Fruit fly (Drosophila melanogaster) whole organism, wandering third instar larva: ENCODE results near the gene mtSSB.

Experiments used
- Abd-B ChIP-seq: fragments of >200 bp; optimal IDR thresholded peaks from 2 replicates; lab custom pipeline; 2017; ENCODE audit warnings: missing biosample characterization, missing genetic modification characterization
- CrebA ChIP-seq: fragments of 200-800 bp; sonication (Bioruptor generic); optimal IDR thresholded peaks from 2 replicates; lab custom pipeline; 2016; ENCODE audit warnings: missing biosample characterization, mild to moderate bottlenecking, missing genetic modification characterization, borderline replicate concordance
- Hr78 ChIP-seq: fragments of >200 bp; optimal IDR thresholded peaks from 2 replicates; lab custom pipeline; 2017; ENCODE audit warnings: missing biosample characterization, missing genetic modification characterization
- Mio ChIP-seq: sonication (Bioruptor generic); optimal IDR thresholded peaks from 2 replicates; lab custom pipeline; 2016; ENCODE audit warnings: missing biosample characterization, missing genetic modification characterization
- Myc ChIP-seq: fragments of >200 bp; optimal IDR thresholded peaks from 2 replicates; lab custom pipeline; 2017
- OdsH ChIP-seq: fragments of 200-800 bp; sonication (Bioruptor generic); optimal IDR thresholded peaks from 2 replicates; lab custom pipeline; 2016; ENCODE audit warnings: missing biosample characterization, mild to moderate bottlenecking, missing genetic modification characterization
- Rel ChIP-seq, 2 experiments: fragments of 200-800 bp; sonication (Bioruptor generic) in 1 of 2; optimal IDR thresholded peaks; 2 replicates in 1 of 2; 3 replicates in 1 of 2; lab custom pipeline; 2016 to 2019; ENCODE audit warnings: mild to moderate bottlenecking in 2 of 2, missing biosample characterization in 2 of 2, missing genetic modification characterization in 2 of 2, moderate library complexity in 1 of 2
- br ChIP-seq: fragments of 200-800 bp; sonication (Bioruptor generic); optimal IDR thresholded peaks from 2 replicates; lab custom pipeline; 2016; ENCODE audit warnings: missing biosample characterization, missing genetic modification characterization
- jim ChIP-seq: fragments of 175-275, 200-325 bp; sonication (Bioruptor generic); optimal IDR thresholded peaks from 2 replicates; lab custom pipeline; 2016; ENCODE audit warnings: missing biosample characterization, mild to moderate bottlenecking, missing genetic modification characterization
- lola ChIP-seq: fragments of >200 bp; optimal IDR thresholded peaks from 2 replicates; lab custom pipeline; 2017; ENCODE audit warnings: missing biosample characterization, missing genetic modification characterization
- psq ChIP-seq: fragments of 200-800 bp; sonication (Bioruptor generic); optimal IDR thresholded peaks from 3 replicates; lab custom pipeline; 2017; ENCODE audit warnings: missing biosample characterization, mild to moderate bottlenecking, missing genetic modification characterization, moderate library complexity
- tai ChIP-seq: sonication (Bioruptor generic); optimal IDR thresholded peaks from 2 replicates; lab custom pipeline; 2016; ENCODE audit warnings: missing biosample characterization, missing genetic modification characterization

dm6 chr3R:16221359-16222299 lies 16.6 kb upstream of the mtSSB start:
- no peak for TF ChIP-seq tai
- TF ChIP-seq lola (GFP tag; lab: Kevin White, UChicago): no peak
- no peak for TF ChIP-seq CrebA (GFP tag; lab: Kevin White, UChicago)
- no peak for TF ChIP-seq Mio (GFP tag; lab: Kevin White, UChicago)
- peak; percentile 37 for TF ChIP-seq br (GFP tag; lab: Kevin White, UChicago)
- TF ChIP-seq psq (GFP tag; lab: Kevin White, UChicago): peak; percentile 89
- no peak for TF ChIP-seq Rel (GFP tag; optimal IDR thresholded peaks at IDR 0.05; lab: Kevin White, UChicago)
- no peak for TF ChIP-seq Rel (tag; optimal IDR thresholded peaks at IDR 0.05; lab: Kevin White, UChicago)
- TF ChIP-seq OdsH (GFP tag; lab: Kevin White, UChicago): peak; percentile 76
- TF ChIP-seq Abd-B: no peak
- TF ChIP-seq Hr78 (GFP tag; lab: Kevin White, UChicago): no peak
- TF ChIP-seq jim (GFP tag; lab: Kevin White, UChicago): no peak
- TF ChIP-seq Myc (lab: Kevin White, UChicago): no peak
